Fruit fly (Drosophila melanogaster): ENCODE results near the gene CG10654.
A peak's percentile ranks its signal among the peaks of the same experiment; 100 is the strongest.

CG10654 gene

dm6 chr3L:12484948-12485347 is 22.7 kb downstream of the CG10654 start, which contains the start of gene CG10663 (continued):
- TF ChIP-seq CG2116 (GFP tag; optimal IDR thresholded peaks at IDR 0.05) (no peak), vvl (GFP tag; IDR thresholded peaks at IDR 0.05) (peak; percentile 60; the same call in 1 of the 2 replicates), Mrtf (GFP tag; IDR thresholded peaks at IDR 0.05) (no peak), Oli (tag; optimal IDR thresholded peaks at IDR 0.05) (no peak), chif (GFP tag; optimal IDR thresholded peaks at IDR 0.05) (peak in 1 of 2 experiments; percentile 13), CG6854 (GFP tag; optimal IDR thresholded peaks at IDR 0.05) (no peak), caup (GFP tag; optimal IDR thresholded peaks at IDR 0.05; ENCODE audit: severe bottlenecking) (peak; percentile 2), sim (GFP tag; IDR thresholded peaks at IDR 0.05) (0 out of 2 replicates have a peak, but pooled peaks have one; percentile 54), CG7928 (GFP tag; optimal IDR thresholded peaks at IDR 0.05) (no peak), stwl (tag; optimal IDR thresholded peaks at IDR 0.05) (no peak), gem (tag; optimal IDR thresholded peaks at IDR 0.05) (peak; percentile 5), CG1529 (GFP tag; optimal IDR thresholded peaks at IDR 0.05) (no peak), CG4282 (GFP tag; optimal IDR thresholded peaks at IDR 0.05) (peak; percentile 83), ato (GFP tag; IDR thresholded peaks at IDR 0.05; ENCODE audit: partially characterized antibody) (peak; percentile 45), HLH3B (GFP tag; IDR thresholded peaks at IDR 0.05) (peak; percentile 45), bsh (GFP tag; optimal IDR thresholded peaks at IDR 0.05) (peak; percentile 15 to 28), CG7839 (tag; optimal IDR thresholded peaks at IDR 0.05) (peak; percentile 4), Hr78 (GFP tag; optimal IDR thresholded peaks at IDR 0.05) (no peak), CG14860 (GFP tag; IDR thresholded peaks at IDR 0.05; ENCODE audit: partially characterized antibody) (peak; percentile 45; the same call in 2 of the 3 replicates), onecut (GFP tag; IDR thresholded peaks at IDR 0.05) (0 out of 2 replicates have a peak, but pooled peaks have one; percentile 25), lola (GFP tag; optimal IDR thresholded peaks at IDR 0.05) (no peak), NfI (GFP tag; optimal IDR thresholded peaks at IDR 0.05) (peak; percentile 20), Stat92E (GFP tag; optimal IDR thresholded peaks at IDR 0.05) (peak in 1 of 3 experiments; percentile 32), Drgx (GFP tag; IDR thresholded peaks at IDR 0.05) (peak; percentile 15; the same call in 1 of the 2 replicates), pho (GFP tag; optimal IDR thresholded peaks at IDR 0.05) (no peak), Xbp1 (GFP tag; optimal IDR thresholded peaks at IDR 0.05) (peak; percentile 1), CG11695 (GFP tag; IDR thresholded peaks at IDR 0.05) (peak; percentile 43; the same call in 1 of the 3 replicates), Atf6 (GFP tag; IDR thresholded peaks at IDR 0.05) (0 out of 2 replicates have a peak, but pooled peaks have one; percentile 27), CG16863 (GFP tag; optimal IDR thresholded peaks at IDR 0.05) (peak; percentile 10), tup (GFP tag; optimal IDR thresholded peaks at IDR 0.05) (no peak), Sin3A (optimal IDR thresholded peaks at IDR 0.05) (no peak), MBD-R2 (GFP tag; IDR thresholded peaks at IDR 0.05) (0 out of 2 replicates have a peak, but pooled peaks have one; percentile 10), CG1603 (tag; optimal IDR thresholded peaks at IDR 0.05) (peak; percentile 36), Max (GFP tag; optimal IDR thresholded peaks at IDR 0.05) (peak; percentile 10), sens (GFP tag) (peak; percentile 80), dm (GFP tag; optimal IDR thresholded peaks at IDR 0.05) (peak; percentile 45), CG9609 (GFP tag; optimal IDR thresholded peaks at IDR 0.05) (no peak), Chrac-16 (GFP tag; optimal IDR thresholded peaks at IDR 0.05) (peak; percentile 6), hb (GFP tag; IDR thresholded peaks at IDR 0.05; ENCODE audit: partially characterized antibody) (peak; percentile 51; the same call in 1 of the 3 replicates), bbx (GFP tag; IDR thresholded peaks at IDR 0.05; ENCODE audit: partially characterized antibody) (peak; percentile 60; the same call in 1 of the 2 replicates), HLHmδ (GFP tag; optimal IDR thresholded peaks at IDR 0.05) (peak; percentile 39), knrl (GFP tag; IDR thresholded peaks at IDR 0.05; ENCODE audit: partially characterized antibody) (peak; percentile 35; the same call in 1 of the 3 replicates), zen2 (GFP tag; IDR thresholded peaks at IDR 0.05; ENCODE audit: partially characterized antibody) (0 out of 3 replicates have a peak, but pooled peaks have one; percentile 23), unpg (GFP tag; optimal IDR thresholded peaks at IDR 0.05) (peak; percentile 18), CG6254 (GFP tag; optimal IDR thresholded peaks at IDR 0.05) (peak; percentile 13), CG12391 (tag; optimal IDR thresholded peaks at IDR 0.05) (peak; percentile 11), CG12071 (GFP tag; optimal IDR thresholded peaks at IDR 0.05) (peak; percentile 0)
